Worm (Caenorhabditis elegans) whole organism, late embryonic: ENCODE data around the gene slcf-1.

Experiments
- C38D4.7 ChIP-seq: fragments of 200-800 bp; sonication (Bioruptor generic); optimal IDR thresholded peaks from 2 replicates; lab custom pipeline; 2018; ENCODE audit warnings: mild to moderate bottlenecking, missing genetic modification characterization, moderate library complexity, missing compliant biosample characterization
- K02D7.2 ChIP-seq: sonication (generic microtip); optimal IDR thresholded peaks from 2 replicates; lab custom pipeline; 2017; ENCODE audit warnings: mild to moderate bottlenecking, missing genetic modification characterization, missing compliant biosample characterization
- ceh-45 ChIP-seq: fragments of 200-800 bp; sonication (Bioruptor generic); IDR thresholded peaks from 2 replicates; pipeline ENCODE4 v1.3.6; 2022; ENCODE audit warnings: missing genetic modification reagents, missing genetic modification characterization, missing compliant biosample characterization
- dmd-4 ChIP-seq: sonication (generic microtip); optimal IDR thresholded peaks from 2 replicates; lab custom pipeline; 2016; ENCODE audit warnings: borderline replicate concordance, missing genetic modification characterization, missing compliant biosample characterization
- dve-1 ChIP-seq: sonication (generic microtip); optimal IDR thresholded peaks from 2 replicates; lab custom pipeline; 2017; ENCODE audit warnings: antibody characterized with exemption, mild to moderate bottlenecking, missing genetic modification characterization, missing compliant biosample characterization
- ets-4 ChIP-seq: sonication (generic microtip); optimal IDR thresholded peaks from 2 replicates; lab custom pipeline; 2016; ENCODE audit warnings: missing genetic modification characterization, missing compliant biosample characterization
- hlh-15 ChIP-seq: sonication (generic microtip); optimal IDR thresholded peaks from 2 replicates; lab custom pipeline; 2016; ENCODE audit warnings: missing genetic modification characterization, missing compliant biosample characterization
- hlh-30 ChIP-seq: sonication (generic microtip); optimal IDR thresholded peaks from 2 replicates; lab custom pipeline; 2017; ENCODE audit warnings: antibody characterized with exemption, missing genetic modification characterization, missing compliant biosample characterization; ENCODE audit not compliant: insufficient read depth
- lin-11 ChIP-seq: fragments of 200-800 bp; sonication (Bioruptor generic); optimal IDR thresholded peaks from 2 replicates; lab custom pipeline; 2018; ENCODE audit warnings: mild to moderate bottlenecking, missing genetic modification characterization, missing compliant biosample characterization
- madf-2 ChIP-seq: sonication (generic microtip); optimal IDR thresholded peaks from 2 replicates; lab custom pipeline; 2017; ENCODE audit warnings: missing genetic modification characterization, missing compliant biosample characterization
- nfya-1 ChIP-seq: sonication (generic microtip); optimal IDR thresholded peaks from 2 replicates; lab custom pipeline; 2017; ENCODE audit warnings: missing genetic modification characterization, mild to moderate bottlenecking, missing compliant biosample characterization, antibody characterized with exemption, moderate library complexity
- odd-2 ChIP-seq: sonication (generic microtip); optimal IDR thresholded peaks from 2 replicates; lab custom pipeline; 2017; ENCODE audit warnings: antibody characterized with exemption, mild to moderate bottlenecking, missing genetic modification characterization, missing compliant biosample characterization
- pros-1 ChIP-seq: fragments of 150-350 bp; optimal IDR thresholded peaks from 2 replicates; lab custom pipeline; 2014; ENCODE audit warnings: missing biosample characterization, missing genetic modification reagents, missing genetic modification characterization
- rnt-1 ChIP-seq: sonication (generic microtip); optimal IDR thresholded peaks from 2 replicates; lab custom pipeline; 2016; ENCODE audit warnings: missing genetic modification characterization, missing compliant biosample characterization
- sdc-2 ChIP-seq: sonication (generic microtip); optimal IDR thresholded peaks from 2 replicates; lab custom pipeline; 2016; ENCODE audit warnings: missing genotype, missing genetic modification characterization, missing compliant biosample characterization
- sox-4 ChIP-seq: sonication (generic microtip); optimal IDR thresholded peaks from 2 replicates; lab custom pipeline; 2017; ENCODE audit warnings: mild to moderate bottlenecking, missing genetic modification characterization, inconsistent platforms, missing compliant biosample characterization
- unc-3 ChIP-seq, 2 experiments: fragments of 200-800 bp in 1 of 2; sonication (Bioruptor generic) in 1 of 2; sonication (generic microtip) in 1 of 2; conservative IDR thresholded peaks in 1 of 2; optimal IDR thresholded peaks in 1 of 2; 2 replicates each; pipeline versions ENCODE4 v1.3.6 to Lab custom; 2016 to 2022; ENCODE audit warnings: missing compliant biosample characterization in 2 of 2, missing genetic modification characterization in 2 of 2, missing genetic modification reagents in 1 of 2
- unc-42 ChIP-seq: sonication (generic microtip); optimal IDR thresholded peaks from 2 replicates; lab custom pipeline; 2016; ENCODE audit warnings: missing genotype, missing genetic modification characterization, missing compliant biosample characterization

Gene slcf-1

DNA sequence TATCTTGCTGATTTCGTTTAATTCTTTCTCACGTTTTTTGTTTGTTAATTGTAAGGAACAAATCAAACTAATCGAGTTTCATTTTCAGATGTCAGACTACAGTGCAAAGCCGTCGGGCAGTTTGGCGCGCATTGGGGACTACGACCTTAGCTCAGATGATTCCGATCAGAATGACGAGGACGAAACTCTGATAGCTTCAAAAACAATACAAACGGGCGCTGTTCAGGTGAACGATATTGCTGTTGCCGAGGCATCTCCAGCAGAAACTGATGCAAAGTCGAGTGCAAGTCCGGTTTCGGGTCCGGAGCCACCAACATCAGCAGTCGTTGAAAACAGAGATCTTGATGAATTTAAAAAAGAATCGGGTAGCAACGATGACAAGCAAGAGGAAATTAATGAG, 40.1 kb downstream of the slcf-1 start, which contains the start of gene bet-2:
Gene bet-2 (plus strand): TSS at position 89 of the 400 bp plus-strand sequence.
- TF ChIP-seq lin-11 (tag; lab: Kevin White, UChicago) (no peak), odd-2 (tag; lab: Kevin White, UChicago) (no peak), rnt-1 (no peak), C38D4.7 (no peak), K02D7.2 (tag; lab: Kevin White, UChicago) (no peak), dve-1 (tag; lab: Kevin White, UChicago) (no peak)
- TF ChIP-seq, all 69 proteins: peak for 0

DNA sequence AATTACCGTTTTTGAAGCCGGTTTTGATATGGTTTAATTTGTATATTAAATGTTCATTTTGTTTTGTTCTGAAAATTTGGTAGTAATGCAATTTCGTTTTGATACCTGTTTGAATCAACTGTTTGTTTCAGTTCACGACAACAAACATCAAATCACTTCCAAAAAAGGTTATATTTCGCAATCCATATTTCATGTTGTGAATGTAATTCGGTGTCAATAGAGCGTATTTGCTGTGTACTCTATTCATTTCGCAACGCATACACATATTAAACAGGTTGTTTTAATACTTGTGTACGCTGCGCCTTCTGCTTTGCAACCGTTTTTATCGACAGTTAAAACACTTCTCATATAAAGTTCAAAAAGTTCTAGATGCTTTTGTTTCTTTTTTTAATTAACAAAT, 47.3 kb downstream of the slcf-1 start:
- TF ChIP-seq madf-2 (tag; lab: Kevin White, UChicago) (no peak), dve-1 (tag; lab: Kevin White, UChicago) (peak; percentile 21), sox-4 (no peak), pros-1 (tag; lab: Kevin White, UChicago) (peak; percentile 30), unc-3 (GFP tag; conservative IDR thresholded peaks at IDR 0.05; lab: Robert Waterston, UW) (no peak), unc-3 (tag; optimal IDR thresholded peaks at IDR 0.05; lab: Kevin White, UChicago) (no peak), unc-42 (tag; lab: Kevin White, UChicago) (peak; percentile 0), nfya-1 (tag; lab: Kevin White, UChicago) (no peak), ceh-45 (no peak)

DNA sequence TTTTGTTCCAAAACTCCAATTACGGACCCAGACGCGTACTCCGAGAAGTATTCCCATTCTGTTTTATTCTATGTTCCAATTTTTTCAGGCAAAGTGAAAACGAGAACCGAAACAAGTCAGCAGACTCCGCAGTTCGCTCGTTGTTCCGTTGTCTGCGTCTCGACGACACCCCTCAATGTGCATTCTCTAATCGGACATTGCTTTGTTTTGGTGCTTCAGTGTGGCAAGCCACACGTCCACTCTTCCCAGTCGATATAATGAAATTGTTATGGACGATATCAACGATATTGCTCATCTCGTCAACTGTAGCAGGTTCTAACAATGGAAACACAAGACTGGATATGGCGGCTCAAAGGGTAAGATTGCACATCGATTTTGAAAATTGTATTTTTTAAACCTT, 47.8 kb downstream of the slcf-1 start, which contains the start of gene nhx-5:
Gene nhx-5 (plus strand): TSS at position 82 of the 400 bp plus-strand sequence.
- TF ChIP-seq hlh-30 (tag; lab: Kevin White, UChicago) = no peak
- TF ChIP-seq nfya-1 (tag; lab: Kevin White, UChicago) = no peak
- no peak for TF ChIP-seq hlh-15 (tag; lab: Kevin White, UChicago)
- TF ChIP-seq dmd-4 (tag; lab: Kevin White, UChicago) = no peak
- no peak for TF ChIP-seq sdc-2 (tag; lab: Kevin White, UChicago)
- TF ChIP-seq ets-4 (tag; lab: Kevin White, UChicago) = no peak
